Worm (Caenorhabditis elegans) whole organism, late embryonic: ENCODE results near the gene C28D4.4.

Experiments used
- C08G9.2 ChIP-seq: sonication (generic microtip); optimal IDR thresholded peaks from 2 replicates; lab custom pipeline; 2016; ENCODE audit warnings: mild to moderate bottlenecking, missing genetic modification characterization, moderate library complexity, missing compliant biosample characterization
- F13H6.1 ChIP-seq: sonication (generic microtip); optimal IDR thresholded peaks from 2 replicates; lab custom pipeline; 2016; ENCODE audit warnings: missing genetic modification characterization, missing compliant biosample characterization
- K09A11.1 ChIP-seq: sonication (generic microtip); optimal IDR thresholded peaks from 2 replicates; lab custom pipeline; 2017; ENCODE audit warnings: antibody characterized with exemption, mild to moderate bottlenecking, missing genetic modification characterization, missing compliant biosample characterization; ENCODE audit not compliant: insufficient read depth
- T23F11.4 ChIP-seq: fragments of 200-800 bp; sonication (Bioruptor generic); optimal IDR thresholded peaks from 2 replicates; lab custom pipeline; 2018; ENCODE audit warnings: mild to moderate bottlenecking, missing genetic modification characterization, missing compliant biosample characterization
- Y22D7AL.16 ChIP-seq: sonication (generic microtip); optimal IDR thresholded peaks from 2 replicates; lab custom pipeline; 2016; ENCODE audit warnings: missing genetic modification characterization, missing compliant biosample characterization
- ama-1 ChIP-seq: fragments of 150-350 bp; optimal IDR thresholded peaks from 2 replicates; lab custom pipeline; 2014
- ceh-18 ChIP-seq: sonication (generic microtip); optimal IDR thresholded peaks from 2 replicates; lab custom pipeline; 2016; ENCODE audit warnings: missing genetic modification characterization, missing compliant biosample characterization
- ceh-2 ChIP-seq: sonication (generic microtip); optimal IDR thresholded peaks from 2 replicates; lab custom pipeline; 2016; ENCODE audit warnings: missing genotype, missing genetic modification characterization, missing compliant biosample characterization
- ceh-24 ChIP-seq: sonication (generic microtip); optimal IDR thresholded peaks from 2 replicates; lab custom pipeline; 2016; ENCODE audit warnings: mild to moderate bottlenecking, missing genetic modification characterization, missing compliant biosample characterization
- ceh-30 ChIP-seq: fragments of 150-350 bp; optimal IDR thresholded peaks from 2 replicates; lab custom pipeline; 2014; ENCODE audit warnings: missing biosample characterization, missing genetic modification characterization
- ceh-31 ChIP-seq: sonication (generic microtip); optimal IDR thresholded peaks from 2 replicates; lab custom pipeline; 2016; ENCODE audit warnings: missing genetic modification characterization, missing compliant biosample characterization
- ceh-34 ChIP-seq: sonication (generic microtip); optimal IDR thresholded peaks from 2 replicates; lab custom pipeline; 2016; ENCODE audit warnings: mild to moderate bottlenecking, missing genetic modification characterization, missing compliant biosample characterization
- ceh-6 ChIP-seq: fragments of 200-800 bp; sonication (Bioruptor generic); optimal IDR thresholded peaks from 2 replicates; lab custom pipeline; 2018; ENCODE audit warnings: mild to moderate bottlenecking, missing genetic modification characterization, missing compliant biosample characterization
- ceh-9 ChIP-seq: sonication (generic microtip); optimal IDR thresholded peaks from 2 replicates; lab custom pipeline; 2016; ENCODE audit warnings: mild to moderate bottlenecking, missing genetic modification characterization, inconsistent platforms, missing compliant biosample characterization
- dmd-4 ChIP-seq: sonication (generic microtip); optimal IDR thresholded peaks from 2 replicates; lab custom pipeline; 2016; ENCODE audit warnings: borderline replicate concordance, missing genetic modification characterization, missing compliant biosample characterization
- elt-2 ChIP-seq: sonication (generic microtip); optimal IDR thresholded peaks from 2 replicates; lab custom pipeline; 2016; ENCODE audit warnings: missing genetic modification reagents, missing genetic modification characterization, missing compliant biosample characterization
- elt-4 ChIP-seq: sonication (generic microtip); optimal IDR thresholded peaks from 2 replicates; lab custom pipeline; 2016; ENCODE audit warnings: missing genetic modification characterization, missing compliant biosample characterization
- ets-4 ChIP-seq: sonication (generic microtip); optimal IDR thresholded peaks from 2 replicates; lab custom pipeline; 2016; ENCODE audit warnings: missing genetic modification characterization, missing compliant biosample characterization
- eyg-1 ChIP-seq: sonication (generic microtip); optimal IDR thresholded peaks from 2 replicates; lab custom pipeline; 2016; ENCODE audit warnings: missing genotype, missing genetic modification characterization, missing compliant biosample characterization
- fax-1 ChIP-seq: sonication (generic microtip); optimal IDR thresholded peaks from 2 replicates; lab custom pipeline; 2016; ENCODE audit warnings: missing genotype, missing genetic modification characterization, missing compliant biosample characterization
- gmeb-2 ChIP-seq: sonication (generic microtip); optimal IDR thresholded peaks from 2 replicates; lab custom pipeline; 2016; ENCODE audit warnings: missing genetic modification characterization, inconsistent platforms, missing compliant biosample characterization
- hlh-13 ChIP-seq: fragments of 200-800 bp; sonication (Bioruptor generic); optimal IDR thresholded peaks from 2 replicates; lab custom pipeline; 2018; ENCODE audit warnings: mild to moderate bottlenecking, missing genetic modification characterization, missing compliant biosample characterization
- hlh-15 ChIP-seq: sonication (generic microtip); optimal IDR thresholded peaks from 2 replicates; lab custom pipeline; 2016; ENCODE audit warnings: missing genetic modification characterization, missing compliant biosample characterization
- hlh-30 ChIP-seq: sonication (generic microtip); optimal IDR thresholded peaks from 2 replicates; lab custom pipeline; 2017; ENCODE audit warnings: antibody characterized with exemption, missing genetic modification characterization, missing compliant biosample characterization; ENCODE audit not compliant: insufficient read depth
- hlh-8 ChIP-seq: sonication (generic microtip); optimal IDR thresholded peaks from 2 replicates; lab custom pipeline; 2016; ENCODE audit warnings: missing genotype, missing genetic modification characterization, missing compliant biosample characterization
- lim-6 ChIP-seq: sonication (generic microtip); optimal IDR thresholded peaks from 2 replicates; lab custom pipeline; 2016; ENCODE audit warnings: missing genetic modification characterization, missing compliant biosample characterization
- lin-11 ChIP-seq: fragments of 200-800 bp; sonication (Bioruptor generic); optimal IDR thresholded peaks from 2 replicates; lab custom pipeline; 2018; ENCODE audit warnings: mild to moderate bottlenecking, missing genetic modification characterization, missing compliant biosample characterization
- madf-2 ChIP-seq: sonication (generic microtip); optimal IDR thresholded peaks from 2 replicates; lab custom pipeline; 2017; ENCODE audit warnings: missing genetic modification characterization, missing compliant biosample characterization
- mec-3 ChIP-seq: sonication (generic microtip); optimal IDR thresholded peaks from 2 replicates; lab custom pipeline; 2016; ENCODE audit warnings: borderline replicate concordance, missing genetic modification characterization, missing compliant biosample characterization
- nfya-1 ChIP-seq: sonication (generic microtip); optimal IDR thresholded peaks from 2 replicates; lab custom pipeline; 2017; ENCODE audit warnings: missing genetic modification characterization, mild to moderate bottlenecking, missing compliant biosample characterization, antibody characterized with exemption, moderate library complexity
- pax-1 ChIP-seq: fragments of 150-350 bp; optimal IDR thresholded peaks from 2 replicates; lab custom pipeline; 2014; ENCODE audit warnings: missing biosample characterization, missing genetic modification characterization
- pha-2 ChIP-seq: sonication (generic microtip); optimal IDR thresholded peaks from 2 replicates; lab custom pipeline; 2017; ENCODE audit warnings: mild to moderate bottlenecking, missing genetic modification characterization, missing compliant biosample characterization
- pha-4 ChIP-seq: fragments of 150-350 bp; optimal IDR thresholded peaks from 2 replicates; lab custom pipeline; 2018; ENCODE audit warnings: missing biosample characterization, missing genetic modification reagents, missing genetic modification characterization
- ref-2 ChIP-seq: sonication (generic microtip); optimal IDR thresholded peaks from 2 replicates; lab custom pipeline; 2016; ENCODE audit warnings: missing genetic modification characterization, missing compliant biosample characterization
- rnt-1 ChIP-seq: sonication (generic microtip); optimal IDR thresholded peaks from 2 replicates; lab custom pipeline; 2016; ENCODE audit warnings: missing genetic modification characterization, missing compliant biosample characterization
- sox-2 ChIP-seq: fragments of 200-800 bp; sonication (Bioruptor generic); IDR thresholded peaks from 2 replicates; pipeline ENCODE4 v1.3.6; 2022; ENCODE audit warnings: missing genetic modification reagents, missing genetic modification characterization, missing compliant biosample characterization
- tbx-2 ChIP-seq: sonication (generic microtip); optimal IDR thresholded peaks from 2 replicates; lab custom pipeline; 2016; ENCODE audit warnings: missing genetic modification characterization, missing compliant biosample characterization
- tbx-7 ChIP-seq: sonication (generic microtip); optimal IDR thresholded peaks from 2 replicates; lab custom pipeline; 2016; ENCODE audit warnings: missing genotype, missing genetic modification characterization, missing compliant biosample characterization
- unc-3 ChIP-seq, 2 experiments: fragments of 200-800 bp in 1 of 2; sonication (Bioruptor generic) in 1 of 2; sonication (generic microtip) in 1 of 2; conservative IDR thresholded peaks in 1 of 2; optimal IDR thresholded peaks in 1 of 2; 2 replicates each; pipeline versions ENCODE4 v1.3.6 to Lab custom; 2016 to 2022; ENCODE audit warnings: missing compliant biosample characterization in 2 of 2, missing genetic modification characterization in 2 of 2, missing genetic modification reagents in 1 of 2
- unc-42 ChIP-seq: sonication (generic microtip); optimal IDR thresholded peaks from 2 replicates; lab custom pipeline; 2016; ENCODE audit warnings: missing genotype, missing genetic modification characterization, missing compliant biosample characterization
- zip-5 ChIP-seq: sonication (generic microtip); optimal IDR thresholded peaks from 2 replicates; lab custom pipeline; 2016; ENCODE audit warnings: missing genetic modification characterization, missing compliant biosample characterization

Gene C28D4.4

ce11 chrIV:9778016-9778415 is 33.2 kb upstream of the C28D4.4 start, which contains the start of gene T13F2.6:
Gene T13F2.6 (plus strand): TSS chrIV:9778321.
- TF ChIP-seq T23F11.4 (GFP tag; lab: Kevin White, UChicago) (no peak), ceh-9 (tag; lab: Kevin White, UChicago) (no peak), F13H6.1 (tag; lab: Kevin White, UChicago) (no peak), sox-2 (no peak), ceh-24 (no peak), pha-4 (tag; lab: Kevin White, UChicago) (no peak), elt-2 (tag; lab: Kevin White, UChicago) (no peak), elt-4 (no peak), zip-5 (tag; lab: Kevin White, UChicago) (no peak), ceh-18 (tag; lab: Kevin White, UChicago) (no peak)
- TF ChIP-seq, all 69 proteins: peak for 0

- peak; percentile 37 for TF ChIP-seq tbx-7 (tag; lab: Kevin White, UChicago)
- TF ChIP-seq rnt-1, result peak; percentile 50
- no peak for TF ChIP-seq ceh-34 (tag; lab: Kevin White, UChicago)
- peak; percentile 66 for TF ChIP-seq ets-4 (tag; lab: Kevin White, UChicago)
- peak; percentile 69 for TF ChIP-seq ceh-2
- no peak for TF ChIP-seq dmd-4 (tag; lab: Kevin White, UChicago)
- peak; percentile 45 for TF ChIP-seq tbx-2
- peak; percentile 54 for TF ChIP-seq unc-42 (tag; lab: Kevin White, UChicago)
- peak; percentile 92 for TF ChIP-seq ceh-31 (tag; lab: Kevin White, UChicago)
- no peak for TF ChIP-seq Y22D7AL.16 (tag; lab: Kevin White, UChicago)
- TF ChIP-seq nfya-1 (tag; lab: Kevin White, UChicago), result peak; percentile 20
- peak; percentile 83 for TF ChIP-seq C08G9.2 (tag; lab: Kevin White, UChicago)
These were observed 32.7 kb upstream of the C28D4.4 start, which contains the start of gene sna-2 for ce11 chrIV:9777535-9777934. Gene sna-2 (minus strand): TSS chrIV:9777634.

ce11 chrIV:9773441-9773840 is 28.6 kb upstream of the C28D4.4 start:
- no peak for TF ChIP-seq gmeb-2
- no peak for TF ChIP-seq hlh-15 (tag; lab: Kevin White, UChicago)
- TF ChIP-seq lim-6, result no peak
- no peak for TF ChIP-seq pha-4 (tag; lab: Kevin White, UChicago)
- no peak for TF ChIP-seq zip-5 (tag; lab: Kevin White, UChicago)
- TF ChIP-seq fax-1 (tag; lab: Kevin White, UChicago), result no peak
- no peak for TF ChIP-seq pax-1 (tag; lab: Kevin White, UChicago)
- TF ChIP-seq ceh-6, result no peak
- no peak for TF ChIP-seq hlh-13 (GFP tag; lab: Kevin White, UChicago)
- no peak for TF ChIP-seq mec-3
- TF ChIP-seq sox-2, result peak; percentile 15; the same call in 1 of the 2 replicates
- TF ChIP-seq ceh-18 (tag; lab: Kevin White, UChicago), result no peak
- TF ChIP-seq madf-2, result no peak
- TF ChIP-seq ceh-30 (tag; lab: Kevin White, UChicago), result no peak
- no peak for TF ChIP-seq elt-4
- no peak for TF ChIP-seq hlh-30 (tag; lab: Kevin White, UChicago)
- no peak for TF ChIP-seq lin-11 (tag; lab: Kevin White, UChicago)
- peak; percentile 35 for TF ChIP-seq ceh-34 (tag; lab: Kevin White, UChicago)
- TF ChIP-seq pha-2 (tag; lab: Kevin White, UChicago), result peak; percentile 3
- TF ChIP-seq nfya-1 (tag; lab: Kevin White, UChicago), result no peak
- TF ChIP-seq eyg-1 (tag; lab: Kevin White, UChicago), result no peak
- TF ChIP-seq ceh-2, result no peak
- TF ChIP-seq hlh-8, result no peak
- TF ChIP-seq tbx-2, result no peak
- TF ChIP-seq ref-2 (tag; lab: Kevin White, UChicago), result no peak
- TF ChIP-seq K09A11.1 (tag; lab: Kevin White, UChicago), result no peak
- peak; percentile 88 for TF ChIP-seq ama-1 (lab: Kevin White, UChicago)
- no peak for TF ChIP-seq unc-3 (GFP tag; conservative IDR thresholded peaks at IDR 0.05; lab: Robert Waterston, UW)
- no peak for TF ChIP-seq unc-3 (tag; optimal IDR thresholded peaks at IDR 0.05; lab: Kevin White, UChicago)
